Worm (Caenorhabditis elegans) whole organism, L1 larva: ENCODE data around the gene K08E4.2.

Source experiments
- C34B4.2 ChIP-seq: sonication (generic microtip); optimal IDR thresholded peaks from 2 replicates; lab custom pipeline; 2017; ENCODE audit warnings: mild to moderate bottlenecking, missing genetic modification characterization, missing compliant biosample characterization
- aha-1 ChIP-seq: fragments of 150-350 bp; optimal IDR thresholded peaks from 2 replicates; lab custom pipeline; 2014; ENCODE audit warnings: missing biosample characterization, missing genetic modification characterization
- ama-1 ChIP-seq: fragments of 150-350 bp; optimal IDR thresholded peaks from 2 replicates; lab custom pipeline; 2014
- ceh-82 ChIP-seq, 3 experiments: fragments of 150-350 bp in 1 of 3; sonication (generic microtip) in 2 of 3; optimal IDR thresholded peaks; 2 replicates each; lab custom pipeline; 2014 to 2017; ENCODE audit warnings: missing biosample characterization in 3 of 3, missing genetic modification characterization in 3 of 3
- efl-1 ChIP-seq, 4 experiments: fragments of 150-350 bp; optimal IDR thresholded peaks in 3 of 4; peaks in 1 of 4; 1 replicate in 1 of 4; 2 replicates in 3 of 4; lab custom pipeline; 2014; ENCODE audit warnings: missing biosample characterization in 2 of 4, missing genetic modification characterization in 2 of 4, missing genetic modification reagents in 2 of 4
- jun-1 ChIP-seq: fragments of 150-350 bp; optimal IDR thresholded peaks from 2 replicates; lab custom pipeline; 2014; ENCODE audit warnings: missing biosample characterization, missing genetic modification reagents, missing genetic modification characterization
- lin-15B ChIP-seq: fragments of 150-350 bp; sonication (generic microtip); optimal IDR thresholded peaks from 3 replicates; lab custom pipeline; 2014; ENCODE audit warnings: missing biosample characterization, missing genetic modification characterization
- mdl-1 ChIP-seq, 2 experiments: fragments of 150-350 bp; optimal IDR thresholded peaks; 2 replicates each; lab custom pipeline; 2014 to 2017; ENCODE audit warnings: missing biosample characterization in 2 of 2, missing genetic modification characterization in 2 of 2, inconsistent platforms in 1 of 2
- nhr-76 ChIP-seq: sonication (generic microtip); optimal IDR thresholded peaks from 2 replicates; lab custom pipeline; 2017; ENCODE audit warnings: missing biosample characterization, missing genetic modification characterization
- nhr-90 ChIP-seq: sonication (generic microtip); optimal IDR thresholded peaks from 2 replicates; lab custom pipeline; 2016; ENCODE audit warnings: mild to moderate bottlenecking, missing genetic modification characterization, missing compliant biosample characterization; ENCODE audit not compliant: poor library complexity
- snpc-4 ChIP-seq: fragments of 150-350 bp; optimal IDR thresholded peaks from 2 replicates; lab custom pipeline; 2014; ENCODE audit warnings: missing biosample characterization, missing genetic modification characterization
- tbx-2 ChIP-seq: sonication (generic microtip); optimal IDR thresholded peaks from 2 replicates; lab custom pipeline; 2016; ENCODE audit warnings: missing genetic modification characterization, missing compliant biosample characterization
- unc-130 ChIP-seq: fragments of 150-350 bp; optimal IDR thresholded peaks from 2 replicates; lab custom pipeline; 2017; ENCODE audit warnings: missing biosample characterization, missing genetic modification characterization, inconsistent platforms
- zag-1 ChIP-seq: fragments of 150-350 bp; optimal IDR thresholded peaks from 2 replicates; lab custom pipeline; 2014; ENCODE audit warnings: missing biosample characterization, missing genetic modification characterization

ce11 chrIV:12084587-12084986, 28.1 kb upstream of the K08E4.2 start:
- TF ChIP-seq mdl-1 (tag; optimal IDR thresholded peaks at IDR 0.05; lab: Kevin White, UChicago) = no peak
- TF ChIP-seq nhr-76 (tag; lab: Kevin White, UChicago) = no peak
- TF ChIP-seq snpc-4 = no peak
- TF ChIP-seq nhr-90 (tag; lab: Kevin White, UChicago) = no peak
- no peak for TF ChIP-seq jun-1
- TF ChIP-seq lin-15B (tag; lab: Kevin White, UChicago) = no peak
- TF ChIP-seq ceh-82 (tag; optimal IDR thresholded peaks at IDR 0.05; lab: Kevin White, UChicago) = no peak
- no peak for TF ChIP-seq ama-1 (lab: Kevin White, UChicago)
- TF ChIP-seq tbx-2 = no peak
- TF ChIP-seq zag-1 (tag; lab: Kevin White, UChicago) = no peak
- TF ChIP-seq aha-1 (tag; lab: Kevin White, UChicago) = no peak
- TF ChIP-seq unc-130 = no peak
- no peak for TF ChIP-seq efl-1 (optimal IDR thresholded peaks at IDR 0.05; lab: Kevin White, UChicago)
- TF ChIP-seq efl-1 (GFP tag; optimal IDR thresholded peaks at IDR 0.05 in 1 of 2; lab: Kevin White, UChicago) = no peak
- TF ChIP-seq C34B4.2 = no peak
